Worm (Caenorhabditis elegans) whole organism, L4 larva: ENCODE data around the gene Y38C1AA.12.

Experiments
- F26F4.8 ChIP-seq: fragments of 200-800 bp; sonication (Bioruptor generic); conservative IDR thresholded peaks from 2 replicates; pipeline ENCODE4 v1.3.6; 2022; ENCODE audit warnings: missing genetic modification characterization, missing compliant biosample characterization
- R02D3.7 ChIP-seq: fragments of 150-350 bp; sonication (generic microtip); optimal IDR thresholded peaks from 3 replicates; lab custom pipeline; 2014; ENCODE audit warnings: missing biosample characterization, missing genetic modification characterization
- Y105C5A.15 ChIP-seq: fragments of 200-800 bp; sonication (Bioruptor generic); IDR thresholded peaks from 2 replicates; pipeline ENCODE4 v1.3.6; 2022; ENCODE audit warnings: missing genetic modification characterization, missing compliant biosample characterization
- ZK337.2 ChIP-seq: fragments of 200-800 bp; sonication (Bioruptor generic); IDR thresholded peaks from 2 replicates; pipeline ENCODE4 v1.3.6; 2022; ENCODE audit warnings: missing genetic modification reagents, missing genetic modification characterization, missing compliant biosample characterization
- aha-1 ChIP-seq: fragments of 150-350 bp; peaks from one replicate; lab custom pipeline; 2014; ENCODE audit warnings: missing biosample characterization, missing genetic modification characterization
- ceh-32 ChIP-seq: sonication (generic microtip); optimal IDR thresholded peaks from 2 replicates; lab custom pipeline; 2016; ENCODE audit warnings: mild to moderate bottlenecking, missing genetic modification characterization, missing compliant biosample characterization; ENCODE audit not compliant: poor library complexity
- ceh-82 ChIP-seq: sonication (generic microtip); optimal IDR thresholded peaks from 2 replicates; lab custom pipeline; 2017; ENCODE audit warnings: missing biosample characterization, missing genetic modification characterization
- daf-12 ChIP-seq: fragments of 150-350 bp; optimal IDR thresholded peaks from 2 replicates; lab custom pipeline; 2014; ENCODE audit warnings: missing biosample characterization, missing genetic modification reagents, missing genetic modification characterization
- daf-16 ChIP-seq, 3 experiments: sonication (generic microtip); optimal IDR thresholded peaks; 2 replicates each; lab custom pipeline; 2016 to 2017; ENCODE audit warnings: missing genetic modification characterization in 3 of 3, missing genetic modification reagents in 3 of 3, mild to moderate bottlenecking in 2 of 3, missing compliant biosample characterization in 2 of 3, missing biosample characterization in 1 of 3, moderate library complexity in 1 of 3
- dmd-6 ChIP-seq: fragments of 200-800 bp; sonication (Bioruptor generic); IDR thresholded peaks from 2 replicates; pipeline ENCODE4 v1.3.6; 2022; ENCODE audit warnings: missing genetic modification reagents, missing genetic modification characterization, missing compliant biosample characterization
- dmd-8 ChIP-seq: fragments of 200-800 bp; sonication (Bioruptor generic); IDR thresholded peaks from 2 replicates; pipeline ENCODE4 v1.3.6; 2022; ENCODE audit warnings: missing genetic modification characterization, missing compliant biosample characterization
- dmd-9 ChIP-seq: fragments of 200-800 bp; sonication (Bioruptor generic); IDR thresholded peaks from 2 replicates; pipeline ENCODE4 v1.3.6; 2022; ENCODE audit warnings: missing genetic modification reagents, missing genetic modification characterization, missing compliant biosample characterization
- hlh-11 ChIP-seq: fragments of 200-800 bp; sonication (Bioruptor generic); optimal IDR thresholded peaks from 2 replicates; lab custom pipeline; 2018; ENCODE audit warnings: mild to moderate bottlenecking, missing genetic modification characterization, missing compliant biosample characterization
- lin-1 ChIP-seq: fragments of 200-800 bp; sonication (Bioruptor generic); IDR thresholded peaks from 2 replicates; pipeline ENCODE4 v1.3.6; 2022; ENCODE audit warnings: missing genetic modification reagents, missing genetic modification characterization, missing compliant biosample characterization
- lin-38 ChIP-seq: fragments of 200-800 bp; sonication (Bioruptor generic); IDR thresholded peaks from 2 replicates; pipeline ENCODE4 v1.3.6; 2022; ENCODE audit warnings: missing genetic modification reagents, missing genetic modification characterization, missing compliant biosample characterization
- lin-39 ChIP-seq: fragments of 150-350 bp; optimal IDR thresholded peaks from 2 replicates; lab custom pipeline; 2014; ENCODE audit warnings: missing biosample characterization, missing genetic modification reagents, missing genetic modification characterization
- lsy-2 ChIP-seq, 2 experiments: fragments of 150-350 bp in 1 of 2; sonication (generic microtip) in 1 of 2; optimal IDR thresholded peaks; 2 replicates each; lab custom pipeline; 2014 to 2017; ENCODE audit warnings: missing biosample characterization in 2 of 2, missing genetic modification characterization in 2 of 2
- madf-9 ChIP-seq: fragments of 200-800 bp; sonication (Bioruptor generic); conservative IDR thresholded peaks from 2 replicates; pipeline ENCODE4 v1.3.6; 2022; ENCODE audit warnings: missing genetic modification reagents, missing genetic modification characterization, missing compliant biosample characterization
- mdl-1 ChIP-seq, 2 experiments: fragments of 150-350 bp in 1 of 2; sonication (generic microtip) in 1 of 2; optimal IDR thresholded peaks; 2 replicates each; lab custom pipeline; 2014 to 2017; ENCODE audit warnings: missing biosample characterization in 2 of 2, missing genetic modification characterization in 2 of 2
- mxl-2 ChIP-seq: fragments of 200-800 bp; sonication (Bioruptor generic); conservative IDR thresholded peaks from 2 replicates; pipeline ENCODE4 v1.3.6; 2022; ENCODE audit warnings: missing genetic modification reagents, missing genetic modification characterization, missing compliant biosample characterization
- nhr-11 ChIP-seq: fragments of 150-350 bp; optimal IDR thresholded peaks from 2 replicates; lab custom pipeline; 2014; ENCODE audit warnings: missing biosample characterization, missing genetic modification characterization
- nhr-111 ChIP-seq: fragments of 200-800 bp; sonication (Bioruptor generic); optimal IDR thresholded peaks from 2 replicates; lab custom pipeline; 2018; ENCODE audit warnings: mild to moderate bottlenecking, missing genetic modification characterization, missing compliant biosample characterization
- nhr-28 ChIP-seq: fragments of 150-350 bp; optimal IDR thresholded peaks from 2 replicates; lab custom pipeline; 2014; ENCODE audit warnings: missing biosample characterization, missing genetic modification characterization
- nhr-42 ChIP-seq: fragments of 200-800 bp; sonication (Bioruptor generic); IDR thresholded peaks from 2 replicates; pipeline ENCODE4 v1.3.6; 2022; ENCODE audit warnings: missing genetic modification characterization, missing compliant biosample characterization
- nhr-48 ChIP-seq: sonication (generic microtip); optimal IDR thresholded peaks from 2 replicates; lab custom pipeline; 2016; ENCODE audit warnings: mild to moderate bottlenecking, missing genetic modification characterization, missing compliant biosample characterization
- php-3 ChIP-seq: fragments of 200-800 bp; sonication (Bioruptor generic); IDR thresholded peaks from 2 replicates; pipeline ENCODE4 v1.3.6; 2022; ENCODE audit warnings: missing genetic modification reagents, missing genetic modification characterization, missing compliant biosample characterization
- pqm-1 ChIP-seq: sonication (generic microtip); optimal IDR thresholded peaks from 2 replicates; lab custom pipeline; 2017; ENCODE audit warnings: missing biosample characterization, missing genetic modification characterization
- rbr-2 ChIP-seq: sonication (generic microtip); optimal IDR thresholded peaks from 2 replicates; lab custom pipeline; 2016; ENCODE audit warnings: missing genotype, missing genetic modification characterization, missing compliant biosample characterization
- sdz-12 ChIP-seq: fragments of 200-800 bp; sonication (Bioruptor generic); optimal IDR thresholded peaks from 2 replicates; lab custom pipeline; 2018; ENCODE audit warnings: mild to moderate bottlenecking, missing genetic modification characterization, missing compliant biosample characterization
- set-16 ChIP-seq: fragments of 200-800 bp; sonication (Bioruptor generic); IDR thresholded peaks from 2 replicates; pipeline ENCODE4 v1.3.6; 2022; ENCODE audit warnings: missing genetic modification reagents, missing genetic modification characterization, missing compliant biosample characterization
- skn-1 ChIP-seq: fragments of 150-350 bp; optimal IDR thresholded peaks from 2 replicates; lab custom pipeline; 2014; ENCODE audit warnings: missing biosample characterization, missing genetic modification characterization
- spr-1 ChIP-seq: sonication (generic microtip); optimal IDR thresholded peaks from 2 replicates; lab custom pipeline; 2016; ENCODE audit warnings: mild to moderate bottlenecking, missing genetic modification characterization, missing compliant biosample characterization
- unc-39 ChIP-seq: sonication (generic microtip); optimal IDR thresholded peaks from 2 replicates; lab custom pipeline; 2017; ENCODE audit warnings: missing biosample characterization, missing genetic modification characterization
- vab-7 ChIP-seq: fragments of 200-800 bp; sonication (Bioruptor generic); IDR thresholded peaks from 2 replicates; pipeline ENCODE4 v1.3.6; 2022; ENCODE audit warnings: missing genetic modification reagents, missing genetic modification characterization, missing compliant biosample characterization
- zag-1 ChIP-seq: fragments of 150-350 bp; optimal IDR thresholded peaks from 2 replicates; lab custom pipeline; 2014; ENCODE audit warnings: missing biosample characterization, missing genetic modification characterization

Y38C1AA.12 gene

ce11 chrIV:210591-210990 lies 18.5 kb downstream of the Y38C1AA.12 start (continued):
- TF ChIP-seq Y105C5A.15 (GFP tag; lab: Robert Waterston, UW) (no peak), dmd-6 (peak; percentile 84), ZK337.2 (no peak), pqm-1 (tag; lab: Kevin White, UChicago) (peak; percentile 64), daf-16 (GFP tag; optimal IDR thresholded peaks at IDR 0.05; lab: Kevin White, UChicago) (no peak), daf-16 (tag; optimal IDR thresholded peaks at IDR 0.05; lab: Kevin White, UChicago) (peak; percentile 96), rbr-2 (tag; lab: Kevin White, UChicago) (peak; percentile 11), php-3 (GFP tag; lab: Robert Waterston, UW) (peak; percentile 72), nhr-48 (tag; lab: Kevin White, UChicago) (peak; percentile 70), hlh-11 (tag; lab: Kevin White, UChicago) (peak; percentile 90)

- TF ChIP-seq nhr-11 (tag; lab: Kevin White, UChicago) (no peak), ceh-82 (tag; lab: Kevin White, UChicago) (no peak), madf-9 (GFP tag; lab: Robert Waterston, UW) (no peak), dmd-8 (GFP tag; lab: Robert Waterston, UW) (no peak), dmd-9 (GFP tag; lab: Robert Waterston, UW) (no peak), mdl-1 (tag; optimal IDR thresholded peaks at IDR 0.05; lab: Kevin White, UChicago) (no peak), R02D3.7 (no peak), aha-1 (no peak), skn-1 (tag; lab: Kevin White, UChicago) (no peak)
Observed at ce11 chrIV:218252-218651, 26.2 kb downstream of the Y38C1AA.12 start, which contains the start of gene prdx-6. Gene prdx-6 (plus strand): TSS chrIV:218552.

ce11 chrIV:231673-232072 lies 39.6 kb downstream of the Y38C1AA.12 start, which contains the start of gene gtf-2H1:
Gene gtf-2H1 (minus strand): TSS chrIV:231773.
- TF ChIP-seq lsy-2 (tag; optimal IDR thresholded peaks at IDR 0.05; lab: Kevin White, UChicago): no peak
- no peak for TF ChIP-seq ceh-82 (tag; lab: Kevin White, UChicago)
- TF ChIP-seq lin-1 (GFP tag; lab: Robert Waterston, UW): no peak
- TF ChIP-seq ceh-32 (tag; lab: Kevin White, UChicago): no peak

- TF ChIP-seq ceh-82 (tag; lab: Kevin White, UChicago): no peak
- no peak for TF ChIP-seq nhr-28
- no peak for TF ChIP-seq F26F4.8 (GFP tag; lab: Robert Waterston, UW)
- no peak for TF ChIP-seq ZK337.2
- no peak for TF ChIP-seq set-16 (GFP tag; lab: Robert Waterston, UW)
- no peak for TF ChIP-seq mxl-2
- TF ChIP-seq lin-39 (tag; lab: Kevin White, UChicago): no peak
- no peak for TF ChIP-seq sdz-12 (GFP tag; lab: Kevin White, UChicago)
- no peak for TF ChIP-seq nhr-111 (GFP tag; lab: Kevin White, UChicago)
- TF ChIP-seq unc-39: no peak
- TF ChIP-seq vab-7 (GFP tag; lab: Robert Waterston, UW): no peak
- no peak for TF ChIP-seq spr-1
- TF ChIP-seq zag-1 (tag; lab: Kevin White, UChicago): no peak
- TF ChIP-seq R02D3.7: no peak
- no peak for TF ChIP-seq Y105C5A.15 (GFP tag; lab: Robert Waterston, UW)
- no peak for TF ChIP-seq nhr-42 (GFP tag; lab: Robert Waterston, UW)
- TF ChIP-seq, all 104 proteins: peak for 0
Observed at ce11 chrIV:236138-236537, 44.1 kb downstream of the Y38C1AA.12 start.

DNA sequence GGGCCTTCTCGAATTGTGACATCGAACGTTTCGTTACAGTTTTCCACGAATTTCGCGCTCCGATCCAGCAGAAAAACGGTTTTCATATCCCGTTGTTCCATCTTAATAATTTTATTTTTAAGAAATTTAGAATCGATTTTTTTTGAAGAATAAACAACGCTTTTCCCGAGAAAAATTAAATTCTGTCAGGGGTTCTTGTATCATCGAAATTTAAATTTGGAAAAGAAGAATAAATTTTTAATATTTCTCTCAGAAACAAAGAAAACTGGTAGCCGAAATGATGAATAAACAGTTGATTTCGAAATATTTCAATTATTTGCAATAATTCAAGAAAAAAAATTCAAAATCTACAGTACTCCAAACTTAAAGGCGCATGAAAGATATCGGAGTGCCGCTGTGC lies 45.3 kb downstream of the Y38C1AA.12 start, which contains the start of gene ints-13:
Gene ints-13, minus strand, starts transcription at position 101 of the 400 bp plus-strand sequence.
- peak; percentile 11; the same call in 1 of the 2 replicates for TF ChIP-seq lin-38
- no peak for TF ChIP-seq daf-12 (tag; lab: Kevin White, UChicago)
- TF ChIP-seq, all 104 proteins: peak for 1
